Worm (Caenorhabditis elegans) whole organism, late embryonic: ENCODE results near the gene wrt-7.

ENCODE experiments used
- C08G9.2 ChIP-seq: sonication (generic microtip); optimal IDR thresholded peaks from 2 replicates; lab custom pipeline; 2016; ENCODE audit warnings: mild to moderate bottlenecking, missing genetic modification characterization, moderate library complexity, missing compliant biosample characterization
- K09A11.1 ChIP-seq: sonication (generic microtip); optimal IDR thresholded peaks from 2 replicates; lab custom pipeline; 2017; ENCODE audit warnings: antibody characterized with exemption, mild to moderate bottlenecking, missing genetic modification characterization, missing compliant biosample characterization; ENCODE audit not compliant: insufficient read depth
- T23F11.4 ChIP-seq: fragments of 200-800 bp; sonication (Bioruptor generic); optimal IDR thresholded peaks from 2 replicates; lab custom pipeline; 2018; ENCODE audit warnings: mild to moderate bottlenecking, missing genetic modification characterization, missing compliant biosample characterization
- Y22D7AL.16 ChIP-seq: sonication (generic microtip); optimal IDR thresholded peaks from 2 replicates; lab custom pipeline; 2016; ENCODE audit warnings: missing genetic modification characterization, missing compliant biosample characterization
- ahr-1 ChIP-seq: sonication (generic microtip); optimal IDR thresholded peaks from 2 replicates; lab custom pipeline; 2016; ENCODE audit warnings: missing genetic modification characterization, missing compliant biosample characterization
- ama-1 ChIP-seq: fragments of 150-350 bp; optimal IDR thresholded peaks from 2 replicates; lab custom pipeline; 2014
- ceh-14 ChIP-seq: sonication (generic microtip); optimal IDR thresholded peaks from 2 replicates; lab custom pipeline; 2016; ENCODE audit warnings: missing genotype, missing genetic modification characterization, missing compliant biosample characterization
- ceh-19 ChIP-seq: fragments of 200-800 bp; sonication (Bioruptor generic); optimal IDR thresholded peaks from 2 replicates; lab custom pipeline; 2018; ENCODE audit warnings: mild to moderate bottlenecking, missing genetic modification characterization, missing compliant biosample characterization
- ceh-2 ChIP-seq: sonication (generic microtip); optimal IDR thresholded peaks from 2 replicates; lab custom pipeline; 2016; ENCODE audit warnings: missing genotype, missing genetic modification characterization, missing compliant biosample characterization
- ceh-22 ChIP-seq: sonication (generic microtip); optimal IDR thresholded peaks from 2 replicates; lab custom pipeline; 2017; ENCODE audit warnings: missing biosample characterization, missing genetic modification characterization
- ceh-31 ChIP-seq: sonication (generic microtip); optimal IDR thresholded peaks from 2 replicates; lab custom pipeline; 2016; ENCODE audit warnings: missing genetic modification characterization, missing compliant biosample characterization
- ceh-34 ChIP-seq: sonication (generic microtip); optimal IDR thresholded peaks from 2 replicates; lab custom pipeline; 2016; ENCODE audit warnings: mild to moderate bottlenecking, missing genetic modification characterization, missing compliant biosample characterization
- ceh-45 ChIP-seq: fragments of 200-800 bp; sonication (Bioruptor generic); IDR thresholded peaks from 2 replicates; pipeline ENCODE4 v1.3.6; 2022; ENCODE audit warnings: missing genetic modification reagents, missing genetic modification characterization, missing compliant biosample characterization
- ceh-6 ChIP-seq: fragments of 200-800 bp; sonication (Bioruptor generic); optimal IDR thresholded peaks from 2 replicates; lab custom pipeline; 2018; ENCODE audit warnings: mild to moderate bottlenecking, missing genetic modification characterization, missing compliant biosample characterization
- ceh-9 ChIP-seq: sonication (generic microtip); optimal IDR thresholded peaks from 2 replicates; lab custom pipeline; 2016; ENCODE audit warnings: mild to moderate bottlenecking, missing genetic modification characterization, inconsistent platforms, missing compliant biosample characterization
- che-1 ChIP-seq: sonication (generic microtip); optimal IDR thresholded peaks from 2 replicates; lab custom pipeline; 2016; ENCODE audit warnings: mild to moderate bottlenecking, missing genetic modification characterization, missing compliant biosample characterization
- elt-2 ChIP-seq: sonication (generic microtip); optimal IDR thresholded peaks from 2 replicates; lab custom pipeline; 2016; ENCODE audit warnings: missing genetic modification reagents, missing genetic modification characterization, missing compliant biosample characterization
- elt-4 ChIP-seq: sonication (generic microtip); optimal IDR thresholded peaks from 2 replicates; lab custom pipeline; 2016; ENCODE audit warnings: missing genetic modification characterization, missing compliant biosample characterization
- ets-4 ChIP-seq: sonication (generic microtip); optimal IDR thresholded peaks from 2 replicates; lab custom pipeline; 2016; ENCODE audit warnings: missing genetic modification characterization, missing compliant biosample characterization
- eyg-1 ChIP-seq: sonication (generic microtip); optimal IDR thresholded peaks from 2 replicates; lab custom pipeline; 2016; ENCODE audit warnings: missing genotype, missing genetic modification characterization, missing compliant biosample characterization
- fax-1 ChIP-seq: sonication (generic microtip); optimal IDR thresholded peaks from 2 replicates; lab custom pipeline; 2016; ENCODE audit warnings: missing genotype, missing genetic modification characterization, missing compliant biosample characterization
- fkh-10 ChIP-seq: fragments of 150-350 bp; optimal IDR thresholded peaks from 2 replicates; lab custom pipeline; 2014; ENCODE audit warnings: missing biosample characterization, missing genetic modification reagents, missing genetic modification characterization
- hlh-13 ChIP-seq: fragments of 200-800 bp; sonication (Bioruptor generic); optimal IDR thresholded peaks from 2 replicates; lab custom pipeline; 2018; ENCODE audit warnings: mild to moderate bottlenecking, missing genetic modification characterization, missing compliant biosample characterization
- hlh-15 ChIP-seq: sonication (generic microtip); optimal IDR thresholded peaks from 2 replicates; lab custom pipeline; 2016; ENCODE audit warnings: missing genetic modification characterization, missing compliant biosample characterization
- hlh-8 ChIP-seq: sonication (generic microtip); optimal IDR thresholded peaks from 2 replicates; lab custom pipeline; 2016; ENCODE audit warnings: missing genotype, missing genetic modification characterization, missing compliant biosample characterization
- lim-6 ChIP-seq: sonication (generic microtip); optimal IDR thresholded peaks from 2 replicates; lab custom pipeline; 2016; ENCODE audit warnings: missing genetic modification characterization, missing compliant biosample characterization
- madf-2 ChIP-seq: sonication (generic microtip); optimal IDR thresholded peaks from 2 replicates; lab custom pipeline; 2017; ENCODE audit warnings: missing genetic modification characterization, missing compliant biosample characterization
- nhr-11 ChIP-seq: fragments of 150-350 bp; optimal IDR thresholded peaks from 2 replicates; lab custom pipeline; 2014; ENCODE audit warnings: missing biosample characterization, missing genetic modification characterization
- npax-4 ChIP-seq: sonication (generic microtip); optimal IDR thresholded peaks from 2 replicates; lab custom pipeline; 2016; ENCODE audit warnings: missing genetic modification characterization, missing compliant biosample characterization
- pag-3 ChIP-seq: sonication (generic microtip); optimal IDR thresholded peaks from 2 replicates; lab custom pipeline; 2016; ENCODE audit warnings: missing compliant biosample characterization, missing genetic modification characterization, borderline replicate concordance
- pha-2 ChIP-seq: sonication (generic microtip); optimal IDR thresholded peaks from 2 replicates; lab custom pipeline; 2017; ENCODE audit warnings: mild to moderate bottlenecking, missing genetic modification characterization, missing compliant biosample characterization
- rnt-1 ChIP-seq: sonication (generic microtip); optimal IDR thresholded peaks from 2 replicates; lab custom pipeline; 2016; ENCODE audit warnings: missing genetic modification characterization, missing compliant biosample characterization
- sox-2 ChIP-seq: fragments of 200-800 bp; sonication (Bioruptor generic); IDR thresholded peaks from 2 replicates; pipeline ENCODE4 v1.3.6; 2022; ENCODE audit warnings: missing genetic modification reagents, missing genetic modification characterization, missing compliant biosample characterization
- syd-9 ChIP-seq: sonication (generic microtip); optimal IDR thresholded peaks from 2 replicates; lab custom pipeline; 2016; ENCODE audit warnings: mild to moderate bottlenecking, missing genetic modification characterization, moderate library complexity, missing compliant biosample characterization
- tbx-2 ChIP-seq: sonication (generic microtip); optimal IDR thresholded peaks from 2 replicates; lab custom pipeline; 2016; ENCODE audit warnings: missing genetic modification characterization, missing compliant biosample characterization
- ttx-3 ChIP-seq: sonication (generic microtip); optimal IDR thresholded peaks from 2 replicates; lab custom pipeline; 2016; ENCODE audit warnings: missing genetic modification reagents, missing genetic modification characterization, missing compliant biosample characterization
- unc-3 ChIP-seq, 2 experiments: fragments of 200-800 bp in 1 of 2; sonication (Bioruptor generic) in 1 of 2; sonication (generic microtip) in 1 of 2; conservative IDR thresholded peaks in 1 of 2; optimal IDR thresholded peaks in 1 of 2; 2 replicates each; pipeline versions ENCODE4 v1.3.6 to Lab custom; 2016 to 2022; ENCODE audit warnings: missing compliant biosample characterization in 2 of 2, missing genetic modification characterization in 2 of 2, missing genetic modification reagents in 1 of 2
- unc-55 ChIP-seq: sonication (generic microtip); optimal IDR thresholded peaks from 2 replicates; lab custom pipeline; 2017; ENCODE audit warnings: missing biosample characterization, missing genetic modification reagents, missing genetic modification characterization
- unc-86 ChIP-seq: sonication (generic microtip); optimal IDR thresholded peaks from 2 replicates; lab custom pipeline; 2016; ENCODE audit warnings: missing genetic modification characterization, missing compliant biosample characterization
- zip-5 ChIP-seq: sonication (generic microtip); optimal IDR thresholded peaks from 2 replicates; lab custom pipeline; 2016; ENCODE audit warnings: missing genetic modification characterization, missing compliant biosample characterization

wrt-7 gene

DNA sequence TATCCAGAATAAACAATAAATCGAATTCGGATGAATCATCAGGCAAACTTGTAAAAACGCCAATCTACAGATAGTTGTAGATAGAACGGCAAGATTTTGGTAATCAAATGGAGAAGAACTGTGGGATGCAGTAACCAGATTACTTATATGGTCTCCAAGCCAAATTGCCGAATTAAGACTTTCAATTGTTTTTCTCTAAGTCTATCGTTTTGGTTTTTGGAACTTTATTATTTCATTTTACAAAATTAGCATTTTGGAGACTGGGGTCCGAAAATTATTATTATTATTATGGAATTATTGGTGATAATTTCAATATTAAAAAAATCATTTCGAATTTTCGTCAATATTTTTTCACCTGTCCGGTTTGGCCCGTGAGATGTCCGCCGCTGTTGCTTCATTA lies 2.1 kb upstream of the wrt-7 start, which contains the start of gene clec-228:
clec-228 (minus strand) TSS at position 101 of the 400 bp plus-strand sequence.
- no peak for TF ChIP-seq C08G9.2
- no peak for TF ChIP-seq syd-9 (tag; lab: Kevin White, UChicago)
- TF ChIP-seq che-1 (tag; lab: Kevin White, UChicago) = no peak
- no peak for TF ChIP-seq elt-2 (tag; lab: Kevin White, UChicago)
- TF ChIP-seq npax-4 (tag; lab: Kevin White, UChicago) = no peak
- TF ChIP-seq pha-2 = no peak
- TF ChIP-seq ceh-31 (tag; lab: Kevin White, UChicago) = no peak
- TF ChIP-seq ceh-45 (GFP tag; lab: Robert Waterston, UW) = no peak
- no peak for TF ChIP-seq hlh-8 (tag; lab: Kevin White, UChicago)
- no peak for TF ChIP-seq unc-86 (tag; lab: Kevin White, UChicago)
- no peak for TF ChIP-seq ceh-22 (tag; lab: Kevin White, UChicago)
- no peak for TF ChIP-seq ceh-6 (GFP tag; lab: Kevin White, UChicago)
- no peak for TF ChIP-seq rnt-1 (tag; lab: Kevin White, UChicago)
- no peak for TF ChIP-seq ceh-9
- TF ChIP-seq elt-4 = no peak
- TF ChIP-seq ceh-2 (tag; lab: Kevin White, UChicago) = no peak
- no peak for TF ChIP-seq zip-5 (tag; lab: Kevin White, UChicago)
- TF ChIP-seq ets-4 (tag; lab: Kevin White, UChicago) = no peak

DNA sequence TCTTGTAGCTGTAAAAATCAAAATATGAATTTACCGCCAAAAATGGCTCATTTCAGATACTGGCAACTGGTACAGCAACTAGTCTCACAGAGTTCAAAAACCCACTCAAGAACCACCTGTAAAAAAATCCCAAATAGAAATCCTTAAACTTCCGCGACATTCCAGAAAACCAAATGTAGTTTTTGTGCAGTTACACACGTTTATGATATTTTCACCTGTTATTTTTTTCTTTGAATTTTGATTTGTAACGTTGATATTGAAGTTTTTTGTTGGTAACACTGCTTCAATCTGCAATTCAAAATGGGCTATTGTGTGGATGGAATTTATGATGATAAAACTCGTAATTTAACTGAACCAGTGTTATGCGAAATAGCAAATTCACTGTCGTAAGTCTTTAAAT lies 4.5 kb downstream of the wrt-7 start, which contains the start of gene srw-113:
srw-113 (plus strand) TSS at position 301 of the 400 bp plus-strand sequence.
- TF ChIP-seq eyg-1 (tag; lab: Kevin White, UChicago) (no peak), fax-1 (tag; lab: Kevin White, UChicago) (no peak), Y22D7AL.16 (tag; lab: Kevin White, UChicago) (no peak), fkh-10 (GFP tag; lab: Kevin White, UChicago) (no peak), che-1 (tag; lab: Kevin White, UChicago) (no peak), syd-9 (tag; lab: Kevin White, UChicago) (no peak), madf-2 (tag; lab: Kevin White, UChicago) (no peak), sox-2 (no peak), nhr-11 (no peak), K09A11.1 (no peak), ceh-9 (no peak), hlh-15 (tag; lab: Kevin White, UChicago) (no peak), unc-55 (GFP tag; lab: Kevin White, UChicago) (no peak), lim-6 (tag; lab: Kevin White, UChicago) (no peak), ceh-14 (tag; lab: Kevin White, UChicago) (no peak), hlh-13 (GFP tag; lab: Kevin White, UChicago) (no peak), ahr-1 (tag; lab: Kevin White, UChicago) (no peak), ttx-3 (tag; lab: Kevin White, UChicago) (no peak), ama-1 (lab: Kevin White, UChicago) (no peak)
- TF ChIP-seq, all 69 proteins: peak for 0

DNA sequence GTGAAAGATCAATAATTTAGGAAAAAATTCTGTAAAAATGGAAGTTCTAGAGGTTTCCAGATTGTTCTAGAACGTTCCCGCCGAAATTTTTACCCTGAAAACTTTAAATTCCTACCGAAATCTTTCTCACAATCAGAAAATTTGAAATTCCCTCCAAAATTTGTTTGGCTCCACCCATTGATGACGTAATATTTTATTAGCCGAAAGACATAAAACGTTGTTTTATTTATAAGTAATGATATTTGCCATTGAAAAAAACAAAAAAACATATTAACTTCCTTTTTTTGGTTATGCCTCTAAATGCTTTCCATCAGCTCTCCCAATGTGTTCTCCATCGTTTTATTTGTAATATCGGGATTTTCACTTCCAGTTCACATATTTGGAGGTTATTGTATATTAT lies 7.0 kb downstream of the wrt-7 start, which contains the start of gene srh-295:
srh-295 (plus strand) TSS at position 301 of the 400 bp plus-strand sequence.
- TF ChIP-seq tbx-2 (tag; lab: Kevin White, UChicago) (no peak), unc-55 (GFP tag; lab: Kevin White, UChicago) (no peak), unc-86 (tag; lab: Kevin White, UChicago) (no peak), lim-6 (tag; lab: Kevin White, UChicago) (no peak)

DNA sequence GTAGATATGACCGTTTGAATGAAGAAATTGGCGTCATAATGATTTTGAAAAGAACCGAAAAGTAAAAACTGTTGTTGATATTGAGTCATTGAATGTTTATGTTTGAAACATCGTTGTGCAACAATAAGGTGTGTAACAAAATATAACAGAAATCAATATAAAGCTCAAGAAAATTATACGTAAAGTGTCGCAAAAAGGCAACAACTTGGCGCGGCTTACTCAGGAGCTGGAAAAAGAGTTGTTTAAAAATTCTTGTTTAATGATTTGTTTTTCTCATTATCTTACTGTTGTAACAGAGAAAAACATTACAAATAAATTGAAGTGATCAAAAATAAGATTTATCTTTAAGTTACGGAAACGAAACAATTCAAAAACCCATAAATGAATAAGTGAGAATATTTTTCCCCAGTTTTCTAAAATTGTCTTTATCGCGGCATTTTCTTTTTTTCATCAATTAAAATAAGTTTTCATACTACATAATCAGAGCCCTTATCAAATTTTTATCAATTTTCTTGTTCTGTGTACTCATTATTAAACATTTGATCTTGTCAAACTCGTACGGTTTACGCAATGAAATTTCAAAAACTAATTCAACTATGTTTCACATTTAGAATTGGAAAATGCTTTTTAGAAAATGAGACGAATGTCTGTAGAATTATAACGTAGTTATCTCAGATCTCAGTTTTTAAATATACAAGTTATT lies 9.4 kb downstream of the wrt-7 start, which contains the start of gene ZK1037.6:
ZK1037.6 (minus strand) TSS at position 51 of the 703 bp plus-strand sequence.
- TF ChIP-seq tbx-2 (tag; lab: Kevin White, UChicago) (no peak), pag-3 (tag; lab: Kevin White, UChicago) (no peak), ceh-2 (tag; lab: Kevin White, UChicago) (no peak), elt-2 (tag; lab: Kevin White, UChicago) (no peak), ceh-19 (GFP tag; lab: Kevin White, UChicago) (no peak), K09A11.1 (no peak), ceh-34 (tag; lab: Kevin White, UChicago) (no peak), unc-3 (GFP tag; conservative IDR thresholded peaks at IDR 0.05; lab: Robert Waterston, UW) (no peak), unc-3 (tag; optimal IDR thresholded peaks at IDR 0.05; lab: Kevin White, UChicago) (no peak), T23F11.4 (GFP tag; lab: Kevin White, UChicago) (no peak)
